Worm (Caenorhabditis elegans): ENCODE results near the gene C17G10.1.

ce11 chrII:5585788-5586187 lies 10.6 kb upstream of the C17G10.1 start, which contains the start of gene lys-8:
- TF ChIP-seq madf-8 (GFP tag; conservative IDR thresholded peaks at IDR 0.05) (no peak), F49E8.2 (tag; optimal IDR thresholded peaks at IDR 0.05; ENCODE audit: insufficient read depth) (no peak)

All from whole organism, young adult.